Fruit fly (Drosophila melanogaster): ENCODE measurements around the gene CG13625.
A peak's percentile ranks its signal among the peaks of the same experiment; 100 is the strongest.

The CG13625 gene

dm6 chr3R:24543033-24543675 lies 41.8 kb downstream of the CG13625 start (continued):
- TF ChIP-seq CG7357 (GFP tag; IDR thresholded peaks at IDR 0.05) (peak; percentile 83), CG12769 (tag; optimal IDR thresholded peaks at IDR 0.05) (peak; percentile 98), CG12299 (tag; optimal IDR thresholded peaks at IDR 0.05) (peak; percentile 89), hkb (optimal IDR thresholded peaks at IDR 0.05) (no peak), hkb (GFP tag; IDR thresholded peaks at IDR 0.05) (peak; percentile 95), knrl (GFP tag; IDR thresholded peaks at IDR 0.05; ENCODE audit: partially characterized antibody) (no peak), dmrt99B (tag; optimal IDR thresholded peaks at IDR 0.05) (peak; percentile 95), br (optimal IDR thresholded peaks at IDR 0.05) (no peak), trem (tag; optimal IDR thresholded peaks at IDR 0.05) (peak; percentile 19), trh (GFP tag; optimal IDR thresholded peaks at IDR 0.05) (peak; percentile 79), Rfx (GFP tag; IDR thresholded peaks at IDR 0.05) (peak; percentile 98), dm (GFP tag; optimal IDR thresholded peaks at IDR 0.05) (peak; percentile 48), cato (GFP tag; optimal IDR thresholded peaks at IDR 0.05; ENCODE audit: borderline replicate concordance) (peak; percentile 75), tgo (GFP tag; IDR thresholded peaks at IDR 0.05) (peak; percentile 95), D19B (GFP tag; optimal IDR thresholded peaks at IDR 0.05) (peak; percentile 67), CG18011 (GFP tag; optimal IDR thresholded peaks at IDR 0.05) (peak; percentile 83), exex (tag; optimal IDR thresholded peaks at IDR 0.05) (peak; percentile 86), CG6175 (GFP tag; IDR thresholded peaks at IDR 0.05) (peak; percentile 93), HLH54F (GFP tag; optimal IDR thresholded peaks at IDR 0.05) (peak; percentile 85), CG2678 (tag; optimal IDR thresholded peaks at IDR 0.05) (peak; percentile 94), gsb-n (tag; optimal IDR thresholded peaks at IDR 0.05) (no peak), Stat92E (GFP tag; optimal IDR thresholded peaks at IDR 0.05) (no peak), Hr78 (GFP tag; optimal IDR thresholded peaks at IDR 0.05) (peak in 1 of 2 experiments; percentile 70), CG32767 (GFP tag; IDR thresholded peaks at IDR 0.05) (peak; percentile 92), Hand (GFP tag; optimal IDR thresholded peaks at IDR 0.05) (peak; percentile 92), Dad (GFP tag; optimal IDR thresholded peaks at IDR 0.05) (peak; percentile 89), kay (GFP tag; optimal IDR thresholded peaks at IDR 0.05) (peak; percentile 76), bigmax (GFP tag; optimal IDR thresholded peaks at IDR 0.05) (no peak), CTCF (GFP tag; optimal IDR thresholded peaks at IDR 0.05) (peak; percentile 30), CG10979 (tag; optimal IDR thresholded peaks at IDR 0.05) (peak; percentile 66), Sox100B (GFP tag; optimal IDR thresholded peaks at IDR 0.05) (peak; percentile 61), CG14667 (GFP tag; IDR thresholded peaks at IDR 0.05) (peak; percentile 91), CG31365 (tag; optimal IDR thresholded peaks at IDR 0.05) (peak; percentile 46), Hmx (GFP tag; optimal IDR thresholded peaks at IDR 0.05) (peak; percentile 71), pho (GFP tag; optimal IDR thresholded peaks at IDR 0.05) (peak; percentile 88), Med (GFP tag) (peak; percentile 99), E2f1 (GFP tag; IDR thresholded peaks at IDR 0.05) (peak; percentile 94), sd (tag; optimal IDR thresholded peaks at IDR 0.05) (peak; percentile 91), gsb (GFP tag; IDR thresholded peaks at IDR 0.05) (peak; percentile 93), CG8388 (GFP tag; optimal IDR thresholded peaks at IDR 0.05) (peak; percentile 70), Atf-2 (GFP tag; optimal IDR thresholded peaks at IDR 0.05) (peak; percentile 73), Usf (GFP tag; optimal IDR thresholded peaks at IDR 0.05) (peak; percentile 49), CG10147 (GFP tag; optimal IDR thresholded peaks at IDR 0.05) (no peak), lbe (GFP tag; optimal IDR thresholded peaks at IDR 0.05) (peak; percentile 93), twi (tag; optimal IDR thresholded peaks at IDR 0.05) (peak; percentile 82), YL-1 (GFP tag; optimal IDR thresholded peaks at IDR 0.05) (peak; percentile 57), sim (GFP tag; IDR thresholded peaks at IDR 0.05) (peak; percentile 53; the same call in 1 of the 2 replicates), CG12659 (GFP tag; optimal IDR thresholded peaks at IDR 0.05) (peak; percentile 97), zen (tag; optimal IDR thresholded peaks at IDR 0.05) (peak; percentile 88), fd102C (GFP tag; optimal IDR thresholded peaks at IDR 0.05) (no peak)

Data from whole organism, embryonic.